Fruit fly (Drosophila melanogaster) whole organism, wandering third instar larva: ENCODE data around the gene CG12502.

Experiments used
- lola ChIP-seq: fragments of >200 bp; optimal IDR thresholded peaks from 2 replicates; lab custom pipeline; 2017; ENCODE audit warnings: missing biosample characterization, missing genetic modification characterization
- psq ChIP-seq: fragments of 200-800 bp; sonication (Bioruptor generic); optimal IDR thresholded peaks from 3 replicates; lab custom pipeline; 2017; ENCODE audit warnings: missing biosample characterization, mild to moderate bottlenecking, missing genetic modification characterization, moderate library complexity
- tai ChIP-seq: sonication (Bioruptor generic); optimal IDR thresholded peaks from 2 replicates; lab custom pipeline; 2016; ENCODE audit warnings: missing biosample characterization, missing genetic modification characterization

- TF ChIP-seq lola (GFP tag; lab: Kevin White, UChicago) (no peak), psq (GFP tag; lab: Kevin White, UChicago) (no peak), tai (GFP tag; lab: Kevin White, UChicago) (no peak)
Observed at dm6 chr3L:897080-897479, 31.9 kb downstream of the CG12502 start, which contains the start of gene CG34057.
